Fruit fly (Drosophila melanogaster): ENCODE results near the gene Oatp30B.

DNA sequence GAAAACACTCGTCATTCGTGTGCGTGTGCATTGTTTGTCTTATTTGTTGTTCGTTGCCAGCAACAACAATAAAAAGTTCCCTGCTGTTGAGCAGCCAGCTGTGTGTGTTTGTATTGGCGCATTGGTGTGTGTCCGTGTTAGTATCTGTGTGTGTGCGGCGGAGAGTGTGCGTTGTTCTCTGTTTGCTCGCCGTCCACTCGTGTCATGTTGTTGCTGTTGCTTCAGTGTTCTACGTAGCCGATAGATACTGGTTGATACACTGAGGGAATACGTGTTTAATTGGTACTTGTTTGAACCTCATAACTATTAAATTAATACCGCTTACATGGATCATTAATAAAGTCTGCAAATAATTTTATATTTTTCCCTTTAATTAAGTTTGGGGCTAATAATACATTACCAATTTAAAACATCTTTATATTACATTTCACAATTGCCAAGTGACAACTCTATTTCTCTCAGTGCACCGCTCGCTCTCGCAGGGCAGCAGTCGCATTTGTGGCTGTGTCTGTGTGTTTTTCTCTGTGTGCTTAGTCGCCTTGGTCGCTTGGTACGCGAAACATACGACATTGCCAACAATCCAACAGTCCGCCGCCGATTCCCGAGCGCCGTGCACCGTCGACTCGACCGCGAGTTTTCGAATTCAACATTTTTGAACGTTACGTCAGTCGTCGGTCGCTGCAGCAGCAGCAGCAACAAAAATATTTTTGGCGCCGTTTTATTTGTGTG is 47.5 kb downstream of the Oatp30B start, which contains the start of gene brwl:
- TF ChIP-seq ovo (GFP tag; optimal IDR thresholded peaks at IDR 0.05) (peak; percentile 86), Crg-1 (GFP tag; optimal IDR thresholded peaks at IDR 0.05) (peak; percentile 88), kay (GFP tag; ENCODE audit: borderline replicate concordance) (peak; percentile 76), CG14711 (tag; optimal IDR thresholded peaks at IDR 0.05) (peak; percentile 91), CG33017 (tag; optimal IDR thresholded peaks at IDR 0.05) (peak; percentile 95), CG7045 (GFP tag; optimal IDR thresholded peaks at IDR 0.05) (peak; percentile 96), cic (GFP tag; optimal IDR thresholded peaks at IDR 0.05) (peak; percentile 74)
